Worm (Caenorhabditis elegans) whole organism, L3 larva: ENCODE results near the gene pqbp-1.1.

Experiments used
- R02D3.7 ChIP-seq: fragments of 150-350 bp; optimal IDR thresholded peaks from 2 replicates; lab custom pipeline; 2014; ENCODE audit warnings: missing biosample characterization, missing genetic modification characterization
- ZK546.5 ChIP-seq: sonication (generic microtip); optimal IDR thresholded peaks from 2 replicates; lab custom pipeline; 2017; ENCODE audit warnings: missing biosample characterization, missing genetic modification characterization
- aly-2 ChIP-seq: fragments of 150-350 bp; optimal IDR thresholded peaks from 2 replicates; lab custom pipeline; 2014; ENCODE audit warnings: missing biosample characterization, missing genetic modification characterization
- ama-1 ChIP-seq: fragments of 150-350 bp; optimal IDR thresholded peaks from 2 replicates; lab custom pipeline; 2018
- ceh-16 ChIP-seq: sonication (generic microtip); optimal IDR thresholded peaks from 2 replicates; lab custom pipeline; 2017; ENCODE audit warnings: missing biosample characterization, missing genetic modification characterization
- ceh-28 ChIP-seq: fragments of 150-350 bp; optimal IDR thresholded peaks from 2 replicates; lab custom pipeline; 2014; ENCODE audit warnings: missing biosample characterization, missing genetic modification reagents, missing genetic modification characterization
- ceh-82 ChIP-seq: fragments of 150-350 bp; optimal IDR thresholded peaks from 2 replicates; lab custom pipeline; 2014; ENCODE audit warnings: missing biosample characterization, missing genetic modification characterization
- daf-12 ChIP-seq: fragments of 150-350 bp; optimal IDR thresholded peaks from 2 replicates; lab custom pipeline; 2014; ENCODE audit warnings: missing biosample characterization, missing genetic modification reagents, missing genetic modification characterization
- egl-5 ChIP-seq: fragments of 150-350 bp; optimal IDR thresholded peaks from 2 replicates; lab custom pipeline; 2017; ENCODE audit warnings: missing biosample characterization, missing genetic modification reagents, missing genetic modification characterization, inconsistent platforms
- elt-2 ChIP-seq: sonication (generic microtip); optimal IDR thresholded peaks from 2 replicates; lab custom pipeline; 2016; ENCODE audit warnings: missing genetic modification reagents, mild to moderate bottlenecking, missing genetic modification characterization, missing compliant biosample characterization
- elt-3 ChIP-seq, 3 experiments: fragments of 150-350 bp in 1 of 3; sonication (generic microtip) in 2 of 3; optimal IDR thresholded peaks; 2 replicates in 2 of 3; 4 replicates in 1 of 3; lab custom pipeline; 2014 to 2017; ENCODE audit warnings: missing biosample characterization in 3 of 3, missing genetic modification characterization in 3 of 3
- fkh-10 ChIP-seq: sonication (generic microtip); optimal IDR thresholded peaks from 2 replicates; lab custom pipeline; 2017; ENCODE audit warnings: missing biosample characterization, missing genetic modification reagents, missing genetic modification characterization
- fkh-2 ChIP-seq: fragments of 150-350 bp; optimal IDR thresholded peaks from 2 replicates; lab custom pipeline; 2014; ENCODE audit warnings: missing biosample characterization, missing genetic modification reagents, missing genetic modification characterization
- fos-1 ChIP-seq: fragments of 150-350 bp; optimal IDR thresholded peaks from 2 replicates; lab custom pipeline; 2014; ENCODE audit warnings: missing biosample characterization, missing genetic modification characterization
- hmg-11 ChIP-seq: sonication (generic microtip); optimal IDR thresholded peaks from 2 replicates; lab custom pipeline; 2016; ENCODE audit warnings: missing genetic modification characterization, missing compliant biosample characterization
- lin-15B ChIP-seq: fragments of 150-350 bp; optimal IDR thresholded peaks from 2 replicates; lab custom pipeline; 2014; ENCODE audit warnings: missing biosample characterization, missing genetic modification characterization
- lin-39 ChIP-seq: fragments of 150-350 bp; optimal IDR thresholded peaks from 2 replicates; lab custom pipeline; 2018; ENCODE audit warnings: missing biosample characterization, missing genetic modification reagents, missing genetic modification characterization
- lsy-12 ChIP-seq: sonication (generic microtip); optimal IDR thresholded peaks from 2 replicates; lab custom pipeline; 2016; ENCODE audit warnings: mild to moderate bottlenecking, missing genetic modification characterization, missing compliant biosample characterization
- mml-1 ChIP-seq: fragments of 150-350 bp; sonication (generic microtip); optimal IDR thresholded peaks from 3 replicates; lab custom pipeline; 2014; ENCODE audit warnings: missing biosample characterization, missing genetic modification characterization
- nfya-1 ChIP-seq: sonication (generic microtip); optimal IDR thresholded peaks from 2 replicates; lab custom pipeline; 2017; ENCODE audit warnings: missing genetic modification characterization, mild to moderate bottlenecking, missing compliant biosample characterization, antibody characterized with exemption, moderate library complexity; ENCODE audit not compliant: insufficient read depth
- nhr-11 ChIP-seq: fragments of 150-350 bp; optimal IDR thresholded peaks from 2 replicates; lab custom pipeline; 2014; ENCODE audit warnings: missing biosample characterization, missing genetic modification characterization
- nhr-12 ChIP-seq: fragments of 150-350 bp; optimal IDR thresholded peaks from 2 replicates; lab custom pipeline; 2014; ENCODE audit warnings: missing biosample characterization, missing genetic modification characterization
- nhr-23 ChIP-seq: fragments of 150-350 bp; optimal IDR thresholded peaks from 2 replicates; lab custom pipeline; 2014; ENCODE audit warnings: missing biosample characterization, missing genetic modification reagents, missing genetic modification characterization
- nhr-237 ChIP-seq: fragments of 150-350 bp; optimal IDR thresholded peaks from 2 replicates; lab custom pipeline; 2014; ENCODE audit warnings: missing biosample characterization, missing genetic modification characterization
- nhr-25 ChIP-seq: sonication (generic microtip); optimal IDR thresholded peaks from 2 replicates; lab custom pipeline; 2017; ENCODE audit warnings: missing biosample characterization, missing genetic modification characterization
- nhr-43 ChIP-seq: sonication (generic microtip); optimal IDR thresholded peaks from 2 replicates; lab custom pipeline; 2016; ENCODE audit warnings: mild to moderate bottlenecking, missing genetic modification characterization, missing compliant biosample characterization; ENCODE audit not compliant: poor library complexity, severe bottlenecking
- nhr-67 ChIP-seq: fragments of 150-350 bp; optimal IDR thresholded peaks from 2 replicates; lab custom pipeline; 2014; ENCODE audit warnings: missing biosample characterization, missing genetic modification characterization
- nhr-76 ChIP-seq: fragments of 150-350 bp; sonication (generic microtip); optimal IDR thresholded peaks from 5 replicates; lab custom pipeline; 2014; ENCODE audit warnings: missing biosample characterization, missing genetic modification characterization
- pha-4 ChIP-seq: fragments of 150-350 bp; optimal IDR thresholded peaks from 2 replicates; lab custom pipeline; 2014; ENCODE audit warnings: missing biosample characterization, missing genetic modification reagents, missing genetic modification characterization
- pqm-1 ChIP-seq: fragments of 150-350 bp; optimal IDR thresholded peaks from 2 replicates; lab custom pipeline; 2017; ENCODE audit warnings: missing biosample characterization, missing genetic modification characterization, inconsistent platforms
- sea-2 ChIP-seq: fragments of 150-350 bp; sonication (generic microtip); optimal IDR thresholded peaks from 4 replicates; lab custom pipeline; 2014; ENCODE audit warnings: missing biosample characterization, missing genetic modification reagents, missing genetic modification characterization
- snpc-4 ChIP-seq: fragments of 150-350 bp; optimal IDR thresholded peaks from 2 replicates; lab custom pipeline; 2014; ENCODE audit warnings: missing biosample characterization, missing genetic modification characterization
- tbx-2 ChIP-seq: sonication (generic microtip); optimal IDR thresholded peaks from 2 replicates; lab custom pipeline; 2016; ENCODE audit warnings: mild to moderate bottlenecking, missing genetic modification characterization, missing compliant biosample characterization
- unc-39 ChIP-seq: sonication (generic microtip); optimal IDR thresholded peaks from 4 replicates; lab custom pipeline; 2017; ENCODE audit warnings: missing biosample characterization, missing genetic modification characterization
- unc-62 ChIP-seq: fragments of 150-350 bp; sonication (generic microtip); optimal IDR thresholded peaks from 4 replicates; lab custom pipeline; 2014; ENCODE audit warnings: missing biosample characterization, missing genetic modification reagents, missing genetic modification characterization
- zag-1 ChIP-seq: fragments of 150-350 bp; optimal IDR thresholded peaks from 2 replicates; lab custom pipeline; 2014; ENCODE audit warnings: missing biosample characterization, missing genetic modification characterization
- ztf-11 ChIP-seq: fragments of 150-350 bp; optimal IDR thresholded peaks from 2 replicates; lab custom pipeline; 2014; ENCODE audit warnings: missing biosample characterization, missing genetic modification characterization
- ztf-4 ChIP-seq: fragments of 150-350 bp; optimal IDR thresholded peaks from 2 replicates; lab custom pipeline; 2014; ENCODE audit warnings: missing biosample characterization, missing genetic modification characterization

Gene pqbp-1.1

ce11 chrIV:264182-264709, 2.8 kb upstream of the pqbp-1.1 start, which contains the start of gene pat-6 (continued):
- TF ChIP-seq nhr-67 (tag; lab: Kevin White, UChicago) (no peak), ztf-4 (tag; lab: Kevin White, UChicago) (no peak), egl-5 (tag; lab: Kevin White, UChicago) (no peak), nhr-76 (tag; lab: Kevin White, UChicago) (no peak), tbx-2 (tag; lab: Kevin White, UChicago) (no peak)

ce11 chrIV:262460-262859, 977 bp upstream of the pqbp-1.1 start:
- no peak for TF ChIP-seq ZK546.5 (tag; lab: Kevin White, UChicago)
- TF ChIP-seq zag-1: no peak
- no peak for TF ChIP-seq aly-2 (tag; lab: Kevin White, UChicago)
- TF ChIP-seq fkh-10 (GFP tag; lab: Kevin White, UChicago): no peak
- TF ChIP-seq nhr-25 (tag; lab: Kevin White, UChicago): no peak
- TF ChIP-seq hmg-11 (tag; lab: Kevin White, UChicago): no peak
- no peak for TF ChIP-seq R02D3.7
- no peak for TF ChIP-seq egl-5 (tag; lab: Kevin White, UChicago)
- no peak for TF ChIP-seq fos-1
- TF ChIP-seq nhr-11 (tag; lab: Kevin White, UChicago): no peak
- no peak for TF ChIP-seq unc-62 (GFP tag; lab: Kevin White, UChicago)

- TF ChIP-seq nhr-23 (tag; lab: Kevin White, UChicago) (peak; percentile 92), nhr-237 (tag; lab: Kevin White, UChicago) (no peak)
These were observed 2.3 kb downstream of the pqbp-1.1 start, which contains the start of gene dpy-9 for ce11 chrIV:259142-259541. dpy-9 (minus strand) TSS chrIV:259204.

ce11 chrIV:258362-258761, 3.1 kb downstream of the pqbp-1.1 start:
- TF ChIP-seq fkh-2 (tag; lab: Kevin White, UChicago) (no peak), unc-39 (no peak), snpc-4 (tag; lab: Kevin White, UChicago) (no peak), ZK546.5 (tag; lab: Kevin White, UChicago) (no peak), egl-5 (tag; lab: Kevin White, UChicago) (no peak), pqm-1 (tag; lab: Kevin White, UChicago) (no peak), nhr-76 (tag; lab: Kevin White, UChicago) (no peak), unc-62 (GFP tag; lab: Kevin White, UChicago) (no peak), ceh-28 (tag; lab: Kevin White, UChicago) (no peak), ceh-16 (tag; lab: Kevin White, UChicago) (no peak), daf-12 (no peak), fkh-10 (GFP tag; lab: Kevin White, UChicago) (no peak), elt-3 (tag; optimal IDR thresholded peaks at IDR 0.05; lab: Kevin White, UChicago) (no peak), elt-2 (no peak)

- TF ChIP-seq sea-2 (GFP tag; lab: Kevin White, UChicago) (no peak), mml-1 (no peak), nhr-43 (peak; percentile 54), elt-3 (tag; optimal IDR thresholded peaks at IDR 0.05; lab: Kevin White, UChicago) (no peak), elt-2 (peak; percentile 16), nhr-12 (tag; lab: Kevin White, UChicago) (no peak), lin-39 (tag; lab: Kevin White, UChicago) (peak; percentile 25), ceh-82 (no peak), lin-15B (tag; lab: Kevin White, UChicago) (peak; percentile 64), nhr-25 (tag; lab: Kevin White, UChicago) (no peak), fkh-2 (tag; lab: Kevin White, UChicago) (no peak), lsy-12 (peak; percentile 17), nfya-1 (tag; lab: Kevin White, UChicago) (peak; percentile 52), ZK546.5 (tag; lab: Kevin White, UChicago) (no peak), egl-5 (tag; lab: Kevin White, UChicago) (no peak), ztf-11 (tag; lab: Kevin White, UChicago) (no peak), nhr-23 (tag; lab: Kevin White, UChicago) (peak; percentile 57), pha-4 (tag; lab: Kevin White, UChicago) (peak; percentile 35), hmg-11 (tag; lab: Kevin White, UChicago) (peak; percentile 24), ama-1 (lab: Kevin White, UChicago) (peak; percentile 43)
These were observed 4.4 kb downstream of the pqbp-1.1 start, which contains the start of gene R02D3.8 for ce11 chrIV:257095-257494. R02D3.8 (minus strand) TSS chrIV:257203.
